Worm (Caenorhabditis elegans) whole organism, L1 larva: ENCODE results near the gene ZK686.6.

ENCODE experiments used
- C16A3.4 ChIP-seq: fragments of 150-350 bp; optimal IDR thresholded peaks from 2 replicates; lab custom pipeline; 2014; ENCODE audit warnings: missing biosample characterization, missing genetic modification characterization
- C34B4.2 ChIP-seq: sonication (generic microtip); optimal IDR thresholded peaks from 2 replicates; lab custom pipeline; 2017; ENCODE audit warnings: mild to moderate bottlenecking, missing genetic modification characterization, missing compliant biosample characterization
- F16B12.6 ChIP-seq: fragments of 150-350 bp; optimal IDR thresholded peaks from 2 replicates; lab custom pipeline; 2014; ENCODE audit warnings: missing biosample characterization, missing genetic modification characterization
- aha-1 ChIP-seq: fragments of 150-350 bp; optimal IDR thresholded peaks from 2 replicates; lab custom pipeline; 2014; ENCODE audit warnings: missing biosample characterization, missing genetic modification characterization
- ama-1 ChIP-seq: fragments of 150-350 bp; optimal IDR thresholded peaks from 2 replicates; lab custom pipeline; 2014
- ceh-8 ChIP-seq: fragments of 200-800 bp; sonication (Bioruptor generic); optimal IDR thresholded peaks from 2 replicates; lab custom pipeline; 2018; ENCODE audit warnings: mild to moderate bottlenecking, missing genetic modification characterization, moderate library complexity, missing compliant biosample characterization
- ceh-82 ChIP-seq, 3 experiments: fragments of 150-350 bp in 1 of 3; sonication (generic microtip) in 2 of 3; optimal IDR thresholded peaks; 2 replicates each; lab custom pipeline; 2014 to 2017; ENCODE audit warnings: missing biosample characterization in 3 of 3, missing genetic modification characterization in 3 of 3
- ces-1 ChIP-seq: fragments of 150-350 bp; optimal IDR thresholded peaks from 2 replicates; lab custom pipeline; 2014; ENCODE audit warnings: missing biosample characterization, missing genetic modification reagents, missing genetic modification characterization
- dsc-1 ChIP-seq: sonication (generic microtip); optimal IDR thresholded peaks from 2 replicates; lab custom pipeline; 2016; ENCODE audit warnings: mild to moderate bottlenecking, missing genetic modification characterization, missing compliant biosample characterization
- efl-1 ChIP-seq, 4 experiments: fragments of 150-350 bp; optimal IDR thresholded peaks in 3 of 4; peaks in 1 of 4; 1 replicate in 1 of 4; 2 replicates in 3 of 4; lab custom pipeline; 2014; ENCODE audit warnings: missing biosample characterization in 2 of 4, missing genetic modification characterization in 2 of 4, missing genetic modification reagents in 2 of 4
- efl-3 ChIP-seq: fragments of 200-800 bp; sonication (Bioruptor generic); optimal IDR thresholded peaks from 2 replicates; lab custom pipeline; 2018; ENCODE audit warnings: mild to moderate bottlenecking, missing genetic modification characterization, missing compliant biosample characterization
- egl-27 ChIP-seq, 2 experiments: fragments of 150-350 bp in 1 of 2; sonication (generic microtip); optimal IDR thresholded peaks; 3 replicates each; lab custom pipeline; 2017 to 2018; ENCODE audit warnings: missing biosample characterization in 2 of 2, missing genetic modification characterization in 2 of 2, missing genetic modification reagents in 2 of 2
- elt-2 ChIP-seq: sonication (generic microtip); optimal IDR thresholded peaks from 2 replicates; lab custom pipeline; 2016; ENCODE audit warnings: missing genetic modification characterization, mild to moderate bottlenecking, inconsistent platforms, missing compliant biosample characterization, missing genetic modification reagents
- irx-1 ChIP-seq: sonication (generic microtip); optimal IDR thresholded peaks from 2 replicates; lab custom pipeline; 2016; ENCODE audit warnings: missing genetic modification characterization, missing compliant biosample characterization
- isw-1 ChIP-seq: fragments of 200-800 bp; sonication (Bioruptor generic); IDR thresholded peaks from 2 replicates; pipeline ENCODE4 v1.3.6; 2022; ENCODE audit warnings: missing genetic modification characterization, missing compliant biosample characterization
- jun-1 ChIP-seq: fragments of 150-350 bp; optimal IDR thresholded peaks from 2 replicates; lab custom pipeline; 2014; ENCODE audit warnings: missing biosample characterization, missing genetic modification reagents, missing genetic modification characterization
- lin-14 ChIP-seq: fragments of 200-800 bp; sonication (Bioruptor generic); optimal IDR thresholded peaks from 2 replicates; lab custom pipeline; 2018; ENCODE audit warnings: mild to moderate bottlenecking, missing genetic modification characterization, moderate library complexity, missing compliant biosample characterization
- lin-15B ChIP-seq: fragments of 150-350 bp; sonication (generic microtip); optimal IDR thresholded peaks from 3 replicates; lab custom pipeline; 2014; ENCODE audit warnings: missing biosample characterization, missing genetic modification characterization
- lin-39 ChIP-seq: fragments of 150-350 bp; optimal IDR thresholded peaks from 2 replicates; lab custom pipeline; 2014; ENCODE audit warnings: missing biosample characterization, missing genetic modification reagents, missing genetic modification characterization
- lsy-2 ChIP-seq, 2 experiments: fragments of 150-350 bp; optimal IDR thresholded peaks; 2 replicates each; lab custom pipeline; 2014; ENCODE audit warnings: missing biosample characterization in 2 of 2, missing genetic modification characterization in 2 of 2
- mab-9 ChIP-seq: fragments of 200-800 bp; sonication (Bioruptor generic); IDR thresholded peaks from 2 replicates; pipeline ENCODE4 v1.3.6; 2022; ENCODE audit warnings: missing genetic modification reagents, missing genetic modification characterization, missing compliant biosample characterization
- mdl-1 ChIP-seq, 2 experiments: fragments of 150-350 bp; optimal IDR thresholded peaks; 2 replicates each; lab custom pipeline; 2014 to 2017; ENCODE audit warnings: missing biosample characterization in 2 of 2, missing genetic modification characterization in 2 of 2, inconsistent platforms in 1 of 2
- mef-2 ChIP-seq: fragments of 150-350 bp; optimal IDR thresholded peaks from 2 replicates; lab custom pipeline; 2014; ENCODE audit warnings: missing biosample characterization, missing genetic modification characterization
- nhr-12 ChIP-seq: sonication (generic microtip); optimal IDR thresholded peaks from 2 replicates; lab custom pipeline; 2017; ENCODE audit warnings: missing biosample characterization, missing genetic modification characterization
- nhr-20 ChIP-seq: sonication (generic microtip); optimal IDR thresholded peaks from 2 replicates; lab custom pipeline; 2016; ENCODE audit warnings: mild to moderate bottlenecking, missing genetic modification characterization, missing compliant biosample characterization
- nhr-28 ChIP-seq: fragments of 150-350 bp; optimal IDR thresholded peaks from 2 replicates; lab custom pipeline; 2014; ENCODE audit warnings: missing biosample characterization, missing genetic modification characterization
- nhr-47 ChIP-seq: sonication (generic microtip); optimal IDR thresholded peaks from 2 replicates; lab custom pipeline; 2016; ENCODE audit warnings: mild to moderate bottlenecking, missing genetic modification characterization, moderate library complexity, missing compliant biosample characterization
- nhr-71 ChIP-seq: sonication (generic microtip); optimal IDR thresholded peaks from 2 replicates; lab custom pipeline; 2016; ENCODE audit warnings: mild to moderate bottlenecking, missing genetic modification characterization, moderate library complexity, missing compliant biosample characterization
- nhr-76 ChIP-seq: sonication (generic microtip); optimal IDR thresholded peaks from 2 replicates; lab custom pipeline; 2017; ENCODE audit warnings: missing biosample characterization, missing genetic modification characterization
- nhr-77 ChIP-seq: fragments of 150-350 bp; optimal IDR thresholded peaks from 2 replicates; lab custom pipeline; 2014; ENCODE audit warnings: missing biosample characterization, missing genetic modification characterization
- nhr-84 ChIP-seq: sonication (generic microtip); optimal IDR thresholded peaks from 2 replicates; lab custom pipeline; 2017; ENCODE audit warnings: missing biosample characterization, missing genetic modification characterization
- nhr-85 ChIP-seq: sonication (generic microtip); peaks from one replicate; lab custom pipeline; 2016; ENCODE audit warnings: missing genetic modification characterization, inconsistent platforms, missing compliant biosample characterization
- nhr-90 ChIP-seq: sonication (generic microtip); optimal IDR thresholded peaks from 2 replicates; lab custom pipeline; 2016; ENCODE audit warnings: mild to moderate bottlenecking, missing genetic modification characterization, missing compliant biosample characterization; ENCODE audit not compliant: poor library complexity
- pax-3 ChIP-seq: fragments of 200-800 bp; sonication (Bioruptor generic); optimal IDR thresholded peaks from 2 replicates; lab custom pipeline; 2018; ENCODE audit warnings: mild to moderate bottlenecking, missing genetic modification characterization, moderate library complexity, missing compliant biosample characterization
- rnt-1 ChIP-seq: sonication (generic microtip); optimal IDR thresholded peaks from 2 replicates; lab custom pipeline; 2016; ENCODE audit warnings: mild to moderate bottlenecking, missing genetic modification characterization, moderate library complexity, missing compliant biosample characterization
- skn-1 ChIP-seq: fragments of 150-350 bp; optimal IDR thresholded peaks from 2 replicates; lab custom pipeline; 2014; ENCODE audit warnings: missing biosample characterization, missing genetic modification characterization
- snpc-4 ChIP-seq: fragments of 150-350 bp; optimal IDR thresholded peaks from 2 replicates; lab custom pipeline; 2014; ENCODE audit warnings: missing biosample characterization, missing genetic modification characterization
- snu-23 ChIP-seq: sonication (generic microtip); optimal IDR thresholded peaks from 2 replicates; lab custom pipeline; 2016; ENCODE audit warnings: missing genetic modification characterization, missing compliant biosample characterization
- sup-37 ChIP-seq: fragments of 200-800 bp; sonication (Bioruptor generic); optimal IDR thresholded peaks from 2 replicates; lab custom pipeline; 2018; ENCODE audit warnings: mild to moderate bottlenecking, missing genetic modification characterization, missing compliant biosample characterization
- swsn-7 ChIP-seq: sonication (generic microtip); optimal IDR thresholded peaks from 2 replicates; lab custom pipeline; 2016; ENCODE audit warnings: missing genetic modification characterization, missing compliant biosample characterization
- tbx-2 ChIP-seq: sonication (generic microtip); optimal IDR thresholded peaks from 2 replicates; lab custom pipeline; 2016; ENCODE audit warnings: missing genetic modification characterization, missing compliant biosample characterization
- tlp-1 ChIP-seq: fragments of 150-350 bp; optimal IDR thresholded peaks from 2 replicates; lab custom pipeline; 2014; ENCODE audit warnings: missing biosample characterization, missing genetic modification characterization
- unc-30 ChIP-seq: sonication (generic microtip); optimal IDR thresholded peaks from 2 replicates; lab custom pipeline; 2017; ENCODE audit warnings: missing biosample characterization, missing genetic modification characterization
- unc-86 ChIP-seq: sonication (generic microtip); optimal IDR thresholded peaks from 2 replicates; lab custom pipeline; 2016; ENCODE audit warnings: missing genetic modification characterization, missing compliant biosample characterization
- vab-15 ChIP-seq: sonication (generic microtip); optimal IDR thresholded peaks from 2 replicates; lab custom pipeline; 2017; ENCODE audit warnings: missing genotype, mild to moderate bottlenecking, missing genetic modification characterization, missing compliant biosample characterization
- zag-1 ChIP-seq: fragments of 150-350 bp; optimal IDR thresholded peaks from 2 replicates; lab custom pipeline; 2014; ENCODE audit warnings: missing biosample characterization, missing genetic modification characterization

ZK686.6 gene

ce11 chrIII:7772901-7773300 is at the start of gene ZK686.6, which contains the start of gene ZK686.1:
Gene ZK686.6, minus strand, starts transcription at chrIII:7773001.
Gene ZK686.1, plus strand, starts transcription at chrIII:7773134.
- TF ChIP-seq nhr-76 (tag; lab: Kevin White, UChicago) = no peak
- no peak for TF ChIP-seq snpc-4 (tag; lab: Kevin White, UChicago)
- no peak for TF ChIP-seq nhr-77
- no peak for TF ChIP-seq efl-1 (optimal IDR thresholded peaks at IDR 0.05; lab: Kevin White, UChicago)
- TF ChIP-seq efl-1 (GFP tag; optimal IDR thresholded peaks at IDR 0.05 in 1 of 2; lab: Kevin White, UChicago) = peak in 1 of 2 experiments; percentile 89
- no peak for TF ChIP-seq elt-2
- TF ChIP-seq nhr-47 (tag; lab: Kevin White, UChicago) = no peak
- no peak for TF ChIP-seq dsc-1 (tag; lab: Kevin White, UChicago)
- TF ChIP-seq nhr-90 (tag; lab: Kevin White, UChicago) = no peak

DNA sequence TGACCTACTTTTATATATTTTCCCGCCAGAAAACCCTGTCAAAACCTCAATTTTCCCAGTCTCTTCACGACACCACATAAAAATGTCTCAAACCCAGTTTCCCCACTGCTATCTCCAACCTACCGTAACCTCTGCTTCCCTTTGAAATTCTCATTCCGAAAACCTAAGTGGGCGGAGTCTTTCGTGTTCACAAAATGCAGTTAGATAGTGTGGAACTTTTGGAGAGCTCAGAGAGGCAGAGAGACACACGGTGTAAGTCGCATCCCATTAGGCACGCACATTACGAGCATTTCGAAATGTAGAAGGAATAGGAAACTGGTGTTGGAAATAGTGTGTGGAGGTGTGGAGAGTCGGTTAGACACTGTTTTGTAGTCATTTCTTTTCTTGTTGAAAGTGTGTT is 47.1 kb upstream of the ZK686.6 start:
- TF ChIP-seq lin-14 (peak; percentile 23), irx-1 (tag; lab: Kevin White, UChicago) (no peak), nhr-71 (tag; lab: Kevin White, UChicago) (no peak), sup-37 (GFP tag; lab: Kevin White, UChicago) (no peak), tlp-1 (no peak), C16A3.4 (tag; lab: Kevin White, UChicago) (no peak), zag-1 (tag; lab: Kevin White, UChicago) (no peak), nhr-84 (no peak), efl-3 (no peak), F16B12.6 (tag; lab: Kevin White, UChicago) (no peak), nhr-28 (tag; lab: Kevin White, UChicago) (no peak), unc-86 (tag; lab: Kevin White, UChicago) (peak; percentile 38), aha-1 (tag; lab: Kevin White, UChicago) (no peak), mef-2 (tag; lab: Kevin White, UChicago) (no peak), mdl-1 (tag; optimal IDR thresholded peaks at IDR 0.05; lab: Kevin White, UChicago) (no peak), skn-1 (tag; lab: Kevin White, UChicago) (no peak), isw-1 (GFP tag; lab: Robert Waterston, UW) (no peak), ceh-8 (GFP tag; lab: Kevin White, UChicago) (no peak), vab-15 (tag; lab: Kevin White, UChicago) (no peak), tbx-2 (tag; lab: Kevin White, UChicago) (no peak), mab-9 (GFP tag; lab: Robert Waterston, UW) (no peak), nhr-85 (tag; lab: Kevin White, UChicago) (peak; percentile 74), rnt-1 (tag; lab: Kevin White, UChicago) (peak; percentile 7), unc-30 (no peak), jun-1 (tag; lab: Kevin White, UChicago) (no peak), snpc-4 (tag; lab: Kevin White, UChicago) (no peak), ces-1 (GFP tag; lab: Kevin White, UChicago) (no peak), ceh-82 (tag; optimal IDR thresholded peaks at IDR 0.05; lab: Kevin White, UChicago) (no peak), snu-23 (GFP tag; lab: Kevin White, UChicago) (no peak), ama-1 (no peak), pax-3 (tag; lab: Kevin White, UChicago) (no peak), swsn-7 (no peak), C34B4.2 (tag; lab: Kevin White, UChicago) (no peak), lsy-2 (tag; optimal IDR thresholded peaks at IDR 0.05; lab: Kevin White, UChicago) (peak; percentile 25 to 59), nhr-20 (tag; lab: Kevin White, UChicago) (no peak), nhr-47 (tag; lab: Kevin White, UChicago) (no peak), nhr-12 (tag; lab: Kevin White, UChicago) (no peak), lin-15B (tag; lab: Kevin White, UChicago) (no peak), egl-27 (tag; optimal IDR thresholded peaks at IDR 0.05; lab: Kevin White, UChicago) (no peak), lin-39 (tag; lab: Kevin White, UChicago) (no peak)
